Worm (Caenorhabditis elegans) whole organism, late embryonic: ENCODE results near the gene sri-27.

ENCODE experiments used
- C08G9.2 ChIP-seq: sonication (generic microtip); optimal IDR thresholded peaks from 2 replicates; lab custom pipeline; 2016; ENCODE audit warnings: mild to moderate bottlenecking, missing genetic modification characterization, moderate library complexity, missing compliant biosample characterization
- C38D4.7 ChIP-seq: fragments of 200-800 bp; sonication (Bioruptor generic); optimal IDR thresholded peaks from 2 replicates; lab custom pipeline; 2018; ENCODE audit warnings: mild to moderate bottlenecking, missing genetic modification characterization, moderate library complexity, missing compliant biosample characterization
- F13H6.1 ChIP-seq: sonication (generic microtip); optimal IDR thresholded peaks from 2 replicates; lab custom pipeline; 2016; ENCODE audit warnings: missing genetic modification characterization, missing compliant biosample characterization
- T23F11.4 ChIP-seq: fragments of 200-800 bp; sonication (Bioruptor generic); optimal IDR thresholded peaks from 2 replicates; lab custom pipeline; 2018; ENCODE audit warnings: mild to moderate bottlenecking, missing genetic modification characterization, missing compliant biosample characterization
- ceh-14 ChIP-seq: sonication (generic microtip); optimal IDR thresholded peaks from 2 replicates; lab custom pipeline; 2016; ENCODE audit warnings: missing genotype, missing genetic modification characterization, missing compliant biosample characterization
- ceh-19 ChIP-seq: fragments of 200-800 bp; sonication (Bioruptor generic); optimal IDR thresholded peaks from 2 replicates; lab custom pipeline; 2018; ENCODE audit warnings: mild to moderate bottlenecking, missing genetic modification characterization, missing compliant biosample characterization
- ceh-2 ChIP-seq: sonication (generic microtip); optimal IDR thresholded peaks from 2 replicates; lab custom pipeline; 2016; ENCODE audit warnings: missing genotype, missing genetic modification characterization, missing compliant biosample characterization
- ceh-22 ChIP-seq: sonication (generic microtip); optimal IDR thresholded peaks from 2 replicates; lab custom pipeline; 2017; ENCODE audit warnings: missing biosample characterization, missing genetic modification characterization
- ceh-24 ChIP-seq: sonication (generic microtip); optimal IDR thresholded peaks from 2 replicates; lab custom pipeline; 2016; ENCODE audit warnings: mild to moderate bottlenecking, missing genetic modification characterization, missing compliant biosample characterization
- ceh-30 ChIP-seq: fragments of 150-350 bp; optimal IDR thresholded peaks from 2 replicates; lab custom pipeline; 2014; ENCODE audit warnings: missing biosample characterization, missing genetic modification characterization
- ceh-6 ChIP-seq: fragments of 200-800 bp; sonication (Bioruptor generic); optimal IDR thresholded peaks from 2 replicates; lab custom pipeline; 2018; ENCODE audit warnings: mild to moderate bottlenecking, missing genetic modification characterization, missing compliant biosample characterization
- ceh-9 ChIP-seq: sonication (generic microtip); optimal IDR thresholded peaks from 2 replicates; lab custom pipeline; 2016; ENCODE audit warnings: mild to moderate bottlenecking, missing genetic modification characterization, inconsistent platforms, missing compliant biosample characterization
- dve-1 ChIP-seq: sonication (generic microtip); optimal IDR thresholded peaks from 2 replicates; lab custom pipeline; 2017; ENCODE audit warnings: antibody characterized with exemption, mild to moderate bottlenecking, missing genetic modification characterization, missing compliant biosample characterization
- elt-2 ChIP-seq: sonication (generic microtip); optimal IDR thresholded peaks from 2 replicates; lab custom pipeline; 2016; ENCODE audit warnings: missing genetic modification reagents, missing genetic modification characterization, missing compliant biosample characterization
- elt-4 ChIP-seq: sonication (generic microtip); optimal IDR thresholded peaks from 2 replicates; lab custom pipeline; 2016; ENCODE audit warnings: missing genetic modification characterization, missing compliant biosample characterization
- ets-4 ChIP-seq: sonication (generic microtip); optimal IDR thresholded peaks from 2 replicates; lab custom pipeline; 2016; ENCODE audit warnings: missing genetic modification characterization, missing compliant biosample characterization
- eyg-1 ChIP-seq: sonication (generic microtip); optimal IDR thresholded peaks from 2 replicates; lab custom pipeline; 2016; ENCODE audit warnings: missing genotype, missing genetic modification characterization, missing compliant biosample characterization
- fax-1 ChIP-seq: sonication (generic microtip); optimal IDR thresholded peaks from 2 replicates; lab custom pipeline; 2016; ENCODE audit warnings: missing genotype, missing genetic modification characterization, missing compliant biosample characterization
- fkh-10 ChIP-seq: fragments of 150-350 bp; optimal IDR thresholded peaks from 2 replicates; lab custom pipeline; 2014; ENCODE audit warnings: missing biosample characterization, missing genetic modification reagents, missing genetic modification characterization
- hlh-13 ChIP-seq: fragments of 200-800 bp; sonication (Bioruptor generic); optimal IDR thresholded peaks from 2 replicates; lab custom pipeline; 2018; ENCODE audit warnings: mild to moderate bottlenecking, missing genetic modification characterization, missing compliant biosample characterization
- hlh-15 ChIP-seq: sonication (generic microtip); optimal IDR thresholded peaks from 2 replicates; lab custom pipeline; 2016; ENCODE audit warnings: missing genetic modification characterization, missing compliant biosample characterization
- hlh-30 ChIP-seq: sonication (generic microtip); optimal IDR thresholded peaks from 2 replicates; lab custom pipeline; 2017; ENCODE audit warnings: antibody characterized with exemption, missing genetic modification characterization, missing compliant biosample characterization; ENCODE audit not compliant: insufficient read depth
- hlh-8 ChIP-seq: sonication (generic microtip); optimal IDR thresholded peaks from 2 replicates; lab custom pipeline; 2016; ENCODE audit warnings: missing genotype, missing genetic modification characterization, missing compliant biosample characterization
- lim-6 ChIP-seq: sonication (generic microtip); optimal IDR thresholded peaks from 2 replicates; lab custom pipeline; 2016; ENCODE audit warnings: missing genetic modification characterization, missing compliant biosample characterization
- lin-11 ChIP-seq: fragments of 200-800 bp; sonication (Bioruptor generic); optimal IDR thresholded peaks from 2 replicates; lab custom pipeline; 2018; ENCODE audit warnings: mild to moderate bottlenecking, missing genetic modification characterization, missing compliant biosample characterization
- madf-2 ChIP-seq: sonication (generic microtip); optimal IDR thresholded peaks from 2 replicates; lab custom pipeline; 2017; ENCODE audit warnings: missing genetic modification characterization, missing compliant biosample characterization
- nfya-1 ChIP-seq: sonication (generic microtip); optimal IDR thresholded peaks from 2 replicates; lab custom pipeline; 2017; ENCODE audit warnings: missing genetic modification characterization, mild to moderate bottlenecking, missing compliant biosample characterization, antibody characterized with exemption, moderate library complexity
- nhr-11 ChIP-seq: fragments of 150-350 bp; optimal IDR thresholded peaks from 2 replicates; lab custom pipeline; 2014; ENCODE audit warnings: missing biosample characterization, missing genetic modification characterization
- nhr-232 ChIP-seq: sonication (generic microtip); optimal IDR thresholded peaks from 2 replicates; lab custom pipeline; 2016; ENCODE audit warnings: missing genetic modification characterization, missing compliant biosample characterization
- pag-3 ChIP-seq: sonication (generic microtip); optimal IDR thresholded peaks from 2 replicates; lab custom pipeline; 2016; ENCODE audit warnings: missing compliant biosample characterization, missing genetic modification characterization, borderline replicate concordance
- pat-9 ChIP-seq: fragments of 200-800 bp; sonication (Bioruptor generic); optimal IDR thresholded peaks from 2 replicates; lab custom pipeline; 2018; ENCODE audit warnings: mild to moderate bottlenecking, missing genetic modification characterization, moderate library complexity, missing compliant biosample characterization
- pax-1 ChIP-seq: fragments of 150-350 bp; optimal IDR thresholded peaks from 2 replicates; lab custom pipeline; 2014; ENCODE audit warnings: missing biosample characterization, missing genetic modification characterization
- pha-2 ChIP-seq: sonication (generic microtip); optimal IDR thresholded peaks from 2 replicates; lab custom pipeline; 2017; ENCODE audit warnings: mild to moderate bottlenecking, missing genetic modification characterization, missing compliant biosample characterization
- pha-4 ChIP-seq: fragments of 150-350 bp; optimal IDR thresholded peaks from 2 replicates; lab custom pipeline; 2018; ENCODE audit warnings: missing biosample characterization, missing genetic modification reagents, missing genetic modification characterization
- pqm-1 ChIP-seq: sonication (generic microtip); optimal IDR thresholded peaks from 2 replicates; lab custom pipeline; 2016; ENCODE audit warnings: missing genetic modification characterization, missing compliant biosample characterization
- rnt-1 ChIP-seq: sonication (generic microtip); optimal IDR thresholded peaks from 2 replicates; lab custom pipeline; 2016; ENCODE audit warnings: missing genetic modification characterization, missing compliant biosample characterization
- sdc-2 ChIP-seq: sonication (generic microtip); optimal IDR thresholded peaks from 2 replicates; lab custom pipeline; 2016; ENCODE audit warnings: missing genotype, missing genetic modification characterization, missing compliant biosample characterization
- sox-2 ChIP-seq: fragments of 200-800 bp; sonication (Bioruptor generic); IDR thresholded peaks from 2 replicates; pipeline ENCODE4 v1.3.6; 2022; ENCODE audit warnings: missing genetic modification reagents, missing genetic modification characterization, missing compliant biosample characterization
- sox-4 ChIP-seq: sonication (generic microtip); optimal IDR thresholded peaks from 2 replicates; lab custom pipeline; 2017; ENCODE audit warnings: mild to moderate bottlenecking, missing genetic modification characterization, inconsistent platforms, missing compliant biosample characterization
- syd-9 ChIP-seq: sonication (generic microtip); optimal IDR thresholded peaks from 2 replicates; lab custom pipeline; 2016; ENCODE audit warnings: mild to moderate bottlenecking, missing genetic modification characterization, moderate library complexity, missing compliant biosample characterization
- tbx-2 ChIP-seq: sonication (generic microtip); optimal IDR thresholded peaks from 2 replicates; lab custom pipeline; 2016; ENCODE audit warnings: missing genetic modification characterization, missing compliant biosample characterization
- ttx-3 ChIP-seq: sonication (generic microtip); optimal IDR thresholded peaks from 2 replicates; lab custom pipeline; 2016; ENCODE audit warnings: missing genetic modification reagents, missing genetic modification characterization, missing compliant biosample characterization
- unc-42 ChIP-seq: sonication (generic microtip); optimal IDR thresholded peaks from 2 replicates; lab custom pipeline; 2016; ENCODE audit warnings: missing genotype, missing genetic modification characterization, missing compliant biosample characterization
- unc-55 ChIP-seq: sonication (generic microtip); optimal IDR thresholded peaks from 2 replicates; lab custom pipeline; 2017; ENCODE audit warnings: missing biosample characterization, missing genetic modification reagents, missing genetic modification characterization
- zip-5 ChIP-seq: sonication (generic microtip); optimal IDR thresholded peaks from 2 replicates; lab custom pipeline; 2016; ENCODE audit warnings: missing genetic modification characterization, missing compliant biosample characterization
- ztf-16 ChIP-seq: sonication (generic microtip); optimal IDR thresholded peaks from 2 replicates; lab custom pipeline; 2017; ENCODE audit warnings: missing genetic modification characterization, missing compliant biosample characterization

sri-27 gene

ce11 chrV:1725353-1725752 lies at the start of gene sri-27:
TSS of gene sri-27 (plus strand) at chrV:1725653.
- no peak for TF ChIP-seq fkh-10
- TF ChIP-seq ceh-30 (tag; lab: Kevin White, UChicago) = no peak
- no peak for TF ChIP-seq rnt-1 (tag; lab: Kevin White, UChicago)
- no peak for TF ChIP-seq dve-1 (tag; lab: Kevin White, UChicago)
- no peak for TF ChIP-seq T23F11.4 (GFP tag; lab: Kevin White, UChicago)
- TF ChIP-seq fax-1 (tag; lab: Kevin White, UChicago) = no peak
- TF ChIP-seq pha-2 (tag; lab: Kevin White, UChicago) = no peak
- TF ChIP-seq ceh-24 (tag; lab: Kevin White, UChicago) = no peak
- TF ChIP-seq unc-55 = no peak
- no peak for TF ChIP-seq ceh-9 (tag; lab: Kevin White, UChicago)
- no peak for TF ChIP-seq zip-5
- no peak for TF ChIP-seq hlh-15 (tag; lab: Kevin White, UChicago)

ce11 chrV:1678228-1678627 lies 47.2 kb upstream of the sri-27 start, which contains the start of gene srw-98:
TSS of gene srw-98 (minus strand) at chrV:1678328.
- TF ChIP-seq ceh-19 (GFP tag; lab: Kevin White, UChicago) = no peak
- TF ChIP-seq, all 69 proteins: peak for 0

ce11 chrV:1680770-1681169 lies 44.7 kb upstream of the sri-27 start, which contains the start of gene srw-91:
TSS of gene srw-91 (minus strand) at chrV:1680870.
- TF ChIP-seq hlh-30 (tag; lab: Kevin White, UChicago) (no peak), sox-2 (no peak), sdc-2 (tag; lab: Kevin White, UChicago) (no peak), pag-3 (tag; lab: Kevin White, UChicago) (no peak), ceh-2 (tag; lab: Kevin White, UChicago) (no peak), zip-5 (no peak), sox-4 (no peak), eyg-1 (tag; lab: Kevin White, UChicago) (no peak)

ce11 chrV:1682279-1682678 lies 43.2 kb upstream of the sri-27 start, which contains the start of gene srh-3:
TSS of gene srh-3 (plus strand) at chrV:1682579.
- TF ChIP-seq ceh-2 (tag; lab: Kevin White, UChicago) (no peak), pqm-1 (tag; lab: Kevin White, UChicago) (no peak), ttx-3 (no peak), nhr-11 (tag; lab: Kevin White, UChicago) (no peak), sox-4 (no peak), hlh-13 (GFP tag; lab: Kevin White, UChicago) (no peak), lim-6 (tag; lab: Kevin White, UChicago) (no peak), F13H6.1 (tag; lab: Kevin White, UChicago) (no peak), ceh-14 (tag; lab: Kevin White, UChicago) (no peak), syd-9 (tag; lab: Kevin White, UChicago) (no peak), lin-11 (tag; lab: Kevin White, UChicago) (no peak), elt-4 (tag; lab: Kevin White, UChicago) (no peak), C38D4.7 (GFP tag; lab: Kevin White, UChicago) (no peak), T23F11.4 (GFP tag; lab: Kevin White, UChicago) (no peak), nhr-232 (no peak), pax-1 (tag; lab: Kevin White, UChicago) (no peak), C08G9.2 (tag; lab: Kevin White, UChicago) (no peak), nfya-1 (no peak)

- TF ChIP-seq tbx-2 (no peak), ceh-2 (tag; lab: Kevin White, UChicago) (no peak), ztf-16 (tag; lab: Kevin White, UChicago) (no peak), ceh-14 (tag; lab: Kevin White, UChicago) (no peak), ets-4 (tag; lab: Kevin White, UChicago) (no peak), sox-4 (no peak), unc-42 (tag; lab: Kevin White, UChicago) (no peak), pha-4 (no peak), madf-2 (tag; lab: Kevin White, UChicago) (no peak), ceh-22 (tag; lab: Kevin White, UChicago) (no peak), F13H6.1 (tag; lab: Kevin White, UChicago) (no peak), ceh-6 (GFP tag; lab: Kevin White, UChicago) (no peak), pag-3 (tag; lab: Kevin White, UChicago) (no peak), elt-2 (no peak), pat-9 (no peak), hlh-8 (tag; lab: Kevin White, UChicago) (no peak), ttx-3 (no peak)
These were observed 40.1 kb upstream of the sri-27 start, which contains the start of gene srh-5 for ce11 chrV:1685328-1685727. TSS of gene srh-5 (plus strand) at chrV:1685628.
